Fruit fly (Drosophila melanogaster): ENCODE measurements around the gene CG9175.

Gene CG9175

DNA sequence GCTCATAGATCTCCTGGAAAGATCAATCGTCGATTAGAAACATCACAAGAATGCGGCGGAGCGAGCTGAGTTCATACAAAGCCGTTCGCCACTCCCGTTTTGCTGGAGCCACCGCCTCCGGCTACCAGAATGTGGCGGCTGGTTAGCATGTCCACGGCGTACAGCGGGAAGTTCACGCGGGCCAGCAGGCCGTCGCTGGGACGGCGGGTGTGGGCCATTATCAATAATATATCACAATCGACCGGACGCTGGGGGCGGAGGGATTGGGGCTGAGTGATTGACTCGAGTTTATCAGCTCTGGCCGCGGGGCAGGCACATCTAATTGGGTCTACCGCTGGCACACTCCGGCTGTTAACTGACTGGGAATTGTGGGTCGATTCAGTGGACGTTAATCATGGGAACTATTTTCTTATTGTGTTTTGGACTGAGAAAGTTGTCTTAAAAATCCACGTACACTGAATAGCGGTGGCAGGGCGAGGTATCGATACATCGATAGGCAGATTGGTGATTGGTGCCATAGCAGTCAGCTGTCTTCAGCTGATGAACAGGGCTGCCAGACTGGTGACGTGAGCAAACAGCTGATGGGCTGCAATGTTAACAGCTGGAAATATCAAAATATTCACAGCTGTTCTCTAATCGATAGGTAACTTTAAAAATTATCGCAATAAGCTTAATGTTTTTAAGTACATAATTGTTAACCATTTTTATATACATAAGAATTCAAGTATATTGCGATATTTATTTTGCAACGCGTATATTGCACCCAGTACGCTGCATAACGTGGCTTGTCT, at the start of gene CG9175 (continued):
- TF ChIP-seq Abd-B (GFP tag; optimal IDR thresholded peaks at IDR 0.05), result no peak
- TF ChIP-seq fu2 (GFP tag; optimal IDR thresholded peaks at IDR 0.05), result no peak
- peak in 1 of 2 experiments; percentile 31 for TF ChIP-seq insv (GFP tag; optimal IDR thresholded peaks at IDR 0.05)
- TF ChIP-seq CoRest (tag; optimal IDR thresholded peaks at IDR 0.05), result peak; percentile 33
- no peak for TF ChIP-seq jing (GFP tag; optimal IDR thresholded peaks at IDR 0.05)
- peak; percentile 65 for TF ChIP-seq B-H2 (GFP tag; optimal IDR thresholded peaks at IDR 0.05)
- peak; percentile 3 for TF ChIP-seq Camta (GFP tag; optimal IDR thresholded peaks at IDR 0.05)
- peak; percentile 35 for TF ChIP-seq pfk (GFP tag; optimal IDR thresholded peaks at IDR 0.05)
- TF ChIP-seq gfzf (GFP tag; optimal IDR thresholded peaks at IDR 0.05), result peak; percentile 41
- no peak for TF ChIP-seq CG13296 (GFP tag; optimal IDR thresholded peaks at IDR 0.05)
- TF ChIP-seq salm (tag; optimal IDR thresholded peaks at IDR 0.05), result no peak
- peak; percentile 19 for TF ChIP-seq dmrt11E (tag; optimal IDR thresholded peaks at IDR 0.05)
- TF ChIP-seq exex (tag; optimal IDR thresholded peaks at IDR 0.05), result peak; percentile 34
- no peak for TF ChIP-seq Tbp (GFP tag; optimal IDR thresholded peaks at IDR 0.05)
- TF ChIP-seq vfl (GFP tag; optimal IDR thresholded peaks at IDR 0.05), result peak; percentile 6
- TF ChIP-seq Dek (tag; optimal IDR thresholded peaks at IDR 0.05), result peak; percentile 33
- TF ChIP-seq BEAF-32 (GFP tag; optimal IDR thresholded peaks at IDR 0.05), result peak; percentile 99
- peak; percentile 30 for TF ChIP-seq Mad (GFP tag; optimal IDR thresholded peaks at IDR 0.05)
- TF ChIP-seq Ets97D (GFP tag; optimal IDR thresholded peaks at IDR 0.05), result peak; percentile 82
- TF ChIP-seq sim (GFP tag; IDR thresholded peaks at IDR 0.05), result no peak
- TF ChIP-seq CG3163 (GFP tag; optimal IDR thresholded peaks at IDR 0.05), result peak; percentile 23
- TF ChIP-seq slbo (GFP tag; IDR thresholded peaks at IDR 0.05), result 0 out of 2 replicates have a peak, but pooled peaks have one; percentile 32
- no peak for TF ChIP-seq Ada2b (GFP tag; IDR thresholded peaks at IDR 0.05)
- peak; percentile 47 for TF ChIP-seq CG13775 (GFP tag; optimal IDR thresholded peaks at IDR 0.05)
- TF ChIP-seq CG8388 (GFP tag; optimal IDR thresholded peaks at IDR 0.05), result peak; percentile 40
- TF ChIP-seq ash1 (GFP tag; optimal IDR thresholded peaks at IDR 0.05), result peak; percentile 28
- peak; percentile 61 for TF ChIP-seq Dp (GFP tag; optimal IDR thresholded peaks at IDR 0.05)
- peak; percentile 91 for TF ChIP-seq HLH4C (GFP tag; IDR thresholded peaks at IDR 0.05; ENCODE audit: partially characterized antibody)
- TF ChIP-seq Lhr (GFP tag; optimal IDR thresholded peaks at IDR 0.05), result peak; percentile 83
- peak; percentile 93 for TF ChIP-seq Doc3 (GFP tag; IDR thresholded peaks at IDR 0.05; ENCODE audit: partially characterized antibody)
- 0 out of 3 replicates have a peak, but pooled peaks have one; percentile 24 for TF ChIP-seq ken (GFP tag; IDR thresholded peaks at IDR 0.05)
- peak; percentile 72 for TF ChIP-seq her (GFP tag; optimal IDR thresholded peaks at IDR 0.05)
- TF ChIP-seq CG8924 (tag; optimal IDR thresholded peaks at IDR 0.05), result peak; percentile 72
- no peak for TF ChIP-seq CG15073 (GFP tag; optimal IDR thresholded peaks at IDR 0.05)
- TF ChIP-seq CG15696 (tag; optimal IDR thresholded peaks at IDR 0.05), result peak; percentile 3
- 0 out of 2 replicates have a peak, but pooled peaks have one; percentile 24 for TF ChIP-seq Drgx (GFP tag; IDR thresholded peaks at IDR 0.05)
- peak; percentile 61 for TF ChIP-seq CG2120 (GFP tag; optimal IDR thresholded peaks at IDR 0.05)
- no peak for TF ChIP-seq CG12769 (tag; optimal IDR thresholded peaks at IDR 0.05)
- no peak for TF ChIP-seq yki (optimal IDR thresholded peaks at IDR 0.05)
- TF ChIP-seq pan (optimal IDR thresholded peaks at IDR 0.05), result no peak
- TF ChIP-seq pan (GFP tag; optimal IDR thresholded peaks at IDR 0.05 in 1 of 2, IDR thresholded peaks at IDR 0.05 in 1 of 2), result no peak
- peak; percentile 58 for TF ChIP-seq Fer1 (GFP tag; optimal IDR thresholded peaks at IDR 0.05)
- TF ChIP-seq Fer3 (tag; optimal IDR thresholded peaks at IDR 0.05), result no peak
- peak; percentile 23 for TF ChIP-seq wek (GFP tag; optimal IDR thresholded peaks at IDR 0.05)
- peak; percentile 4; the same call in 1 of the 3 replicates for TF ChIP-seq zfh1 (GFP tag; IDR thresholded peaks at IDR 0.05)
- TF ChIP-seq E2f2 (GFP tag; IDR thresholded peaks at IDR 0.05), result peak; percentile 55; the same call in 1 of the 2 replicates
- no peak for TF ChIP-seq dysf (GFP tag; IDR thresholded peaks at IDR 0.05)
- TF ChIP-seq CG2875 (GFP tag; optimal IDR thresholded peaks at IDR 0.05), result no peak
- peak; percentile 98 for TF ChIP-seq MESR4 (GFP tag; optimal IDR thresholded peaks at IDR 0.05)
